Worm (Caenorhabditis elegans): ENCODE measurements around the gene D2089.8.

ce11 chrII:10662279-10662678 is 302 bp downstream of the D2089.8 start:
- TF ChIP-seq hlh-13 (GFP tag; optimal IDR thresholded peaks at IDR 0.05) (no peak), F13H6.1 (tag; optimal IDR thresholded peaks at IDR 0.05) (no peak), tbx-2 (tag; optimal IDR thresholded peaks at IDR 0.05) (no peak), ets-4 (tag; optimal IDR thresholded peaks at IDR 0.05) (no peak), zip-5 (tag; optimal IDR thresholded peaks at IDR 0.05) (no peak), lin-11 (tag; optimal IDR thresholded peaks at IDR 0.05) (no peak), sox-2 (GFP tag; IDR thresholded peaks at IDR 0.05) (no peak), nhr-11 (tag; optimal IDR thresholded peaks at IDR 0.05) (no peak)

All from whole organism, late embryonic.